Fruit fly (Drosophila melanogaster) whole organism, embryonic: ENCODE results near the gene Csk.
A peak's percentile ranks its signal among the peaks of the same experiment; 100 is the strongest.

Experiments
- ATbp ChIP-seq: fragments of 200-800 bp; sonication (Bioruptor generic); optimal IDR thresholded peaks from 2 replicates; lab custom pipeline; 2017; ENCODE audit warnings: missing biosample characterization, mild to moderate bottlenecking, missing genetic modification characterization, missing genetic modification reagents
- CG10209 ChIP-seq: fragments of 200-800 bp; sonication (Bioruptor generic); optimal IDR thresholded peaks from 3 replicates; lab custom pipeline; 2017; ENCODE audit warnings: missing biosample characterization, mild to moderate bottlenecking, missing genetic modification characterization, missing genetic modification reagents
- CG10267 ChIP-seq: fragments of 200-800 bp; sonication (Bioruptor generic); optimal IDR thresholded peaks from 2 replicates; lab custom pipeline; 2018; ENCODE audit warnings: missing biosample characterization, mild to moderate bottlenecking, missing genetic modification characterization, moderate library complexity
- CG11695 ChIP-seq: fragments of 200-800 bp; sonication (Bioruptor generic); IDR thresholded peaks from 3 replicates; pipeline ENCODE4 v1.3.6; 2022; ENCODE audit warnings: missing biosample characterization, missing genetic modification characterization
- CG11723 ChIP-seq: fragments of 200-800 bp; sonication (Bioruptor generic); optimal IDR thresholded peaks from 2 replicates; lab custom pipeline; 2017; ENCODE audit warnings: missing biosample characterization, mild to moderate bottlenecking, missing genetic modification characterization
- CG13296 ChIP-seq: fragments of 200-800 bp; sonication (Bioruptor generic); optimal IDR thresholded peaks from 3 replicates; lab custom pipeline; 2018; ENCODE audit warnings: missing biosample characterization, mild to moderate bottlenecking, missing genetic modification characterization
- CG17359 ChIP-seq: fragments of 200-800 bp; sonication (Bioruptor generic); optimal IDR thresholded peaks from 3 replicates; lab custom pipeline; 2018; ENCODE audit warnings: missing biosample characterization, mild to moderate bottlenecking, missing genetic modification characterization, moderate library complexity
- CG2678 ChIP-seq: fragments of 200-800 bp; sonication (Bioruptor generic); optimal IDR thresholded peaks from 3 replicates; lab custom pipeline; 2019; ENCODE audit warnings: missing biosample characterization, mild to moderate bottlenecking, missing genetic modification characterization, moderate library complexity
- CG7357 ChIP-seq: fragments of 200-800 bp; sonication (Bioruptor generic); IDR thresholded peaks from 3 replicates; pipeline ENCODE4 v1.3.6; 2022; ENCODE audit warnings: missing biosample characterization, missing genetic modification characterization
- CG8281 ChIP-seq: fragments of 200-800 bp; sonication (Bioruptor generic); optimal IDR thresholded peaks from 2 replicates; lab custom pipeline; 2018; ENCODE audit warnings: missing biosample characterization, mild to moderate bottlenecking, missing genetic modification characterization, moderate library complexity
- CG8290 ChIP-seq, 3 experiments: fragments of 200-800 bp; sonication (Bioruptor generic); optimal IDR thresholded peaks; 2 replicates each; lab custom pipeline; 2016 to 2019; ENCODE audit warnings: missing biosample characterization in 3 of 3, missing genetic modification characterization in 3 of 3, mild to moderate bottlenecking in 2 of 3, moderate library complexity in 1 of 3
- CHES-1-like ChIP-seq: fragments of 200-800 bp; sonication (Bioruptor generic); optimal IDR thresholded peaks from 2 replicates; lab custom pipeline; 2016; ENCODE audit warnings: missing biosample characterization, missing genetic modification characterization
- CTCF ChIP-seq: fragments of 200-800 bp; sonication (Bioruptor generic); optimal IDR thresholded peaks from 2 replicates; lab custom pipeline; 2017; ENCODE audit warnings: missing biosample characterization, mild to moderate bottlenecking, missing genetic modification characterization, moderate library complexity
- Dref ChIP-seq: fragments of 200-800 bp; sonication (Bioruptor generic); IDR thresholded peaks from 2 replicates; pipeline ENCODE4 v1.3.6; 2022; ENCODE audit warnings: missing biosample characterization, missing genetic modification characterization
- Eip74EF ChIP-seq, 2 experiments: fragments of 200-800 bp in 1 of 2; fragments of >200 bp in 1 of 2; sonication (Bioruptor generic) in 1 of 2; optimal IDR thresholded peaks; 2 replicates each; lab custom pipeline; 2017 to 2019; ENCODE audit warnings: missing biosample characterization in 2 of 2, missing genetic modification characterization in 2 of 2, mild to moderate bottlenecking in 1 of 2, moderate library complexity in 1 of 2
- Fer3 ChIP-seq: fragments of 200-800 bp; sonication (Bioruptor generic); optimal IDR thresholded peaks from 2 replicates; lab custom pipeline; 2018; ENCODE audit warnings: missing biosample characterization, mild to moderate bottlenecking, missing genetic modification characterization, moderate library complexity
- Hr78 ChIP-seq, 2 experiments: fragments of 200-800 bp in 1 of 2; fragments of >200 bp in 1 of 2; sonication (Bioruptor generic) in 1 of 2; optimal IDR thresholded peaks; 2 replicates each; lab custom pipeline; 2017 to 2019; ENCODE audit warnings: missing biosample characterization in 2 of 2, missing genetic modification characterization in 2 of 2, mild to moderate bottlenecking in 1 of 2, moderate library complexity in 1 of 2
- Hsf ChIP-seq: fragments of 200-800 bp; sonication (Bioruptor generic); optimal IDR thresholded peaks from 3 replicates; lab custom pipeline; 2016; ENCODE audit warnings: missing biosample characterization, missing genetic modification characterization
- MTF-1 ChIP-seq: fragments of 200-800 bp; sonication (Bioruptor generic); optimal IDR thresholded peaks from 2 replicates; lab custom pipeline; 2018; ENCODE audit warnings: missing biosample characterization, mild to moderate bottlenecking, missing genetic modification characterization, borderline replicate concordance
- Max ChIP-seq: fragments of 200-800 bp; sonication (Bioruptor generic); optimal IDR thresholded peaks from 2 replicates; lab custom pipeline; 2016; ENCODE audit warnings: missing biosample characterization, mild to moderate bottlenecking, missing genetic modification characterization
- Meics ChIP-seq: fragments of 200-800 bp; sonication (Bioruptor generic); optimal IDR thresholded peaks from 2 replicates; lab custom pipeline; 2017; ENCODE audit warnings: missing biosample characterization, mild to moderate bottlenecking, missing genetic modification characterization
- Mrtf ChIP-seq: fragments of 200-800 bp; sonication (Bioruptor generic); IDR thresholded peaks from 3 replicates; pipeline ENCODE4 v1.3.6; 2022; ENCODE audit warnings: missing biosample characterization, missing genetic modification characterization
- NC2α ChIP-seq: fragments of 200-800 bp; sonication (Bioruptor generic); optimal IDR thresholded peaks from 2 replicates; lab custom pipeline; 2016; ENCODE audit warnings: missing biosample characterization, missing genetic modification characterization
- Nf-YC ChIP-seq: fragments of 200-800 bp; optimal IDR thresholded peaks from 3 replicates; lab custom pipeline; 2019; ENCODE audit warnings: missing biosample characterization, mild to moderate bottlenecking, missing genetic modification characterization, moderate library complexity
- PHDP ChIP-seq: fragments of 200-800 bp; sonication (Bioruptor generic); optimal IDR thresholded peaks from 3 replicates; lab custom pipeline; 2018; ENCODE audit warnings: missing biosample characterization, mild to moderate bottlenecking, missing genetic modification characterization, moderate library complexity
- Ravus ChIP-seq: fragments of 200-800 bp; sonication (Bioruptor generic); IDR thresholded peaks from 2 replicates; pipeline ENCODE4 v1.3.6; 2022; ENCODE audit warnings: missing biosample characterization, missing genetic modification characterization
- Sox100B ChIP-seq: fragments of 200-800 bp; sonication (Bioruptor generic); optimal IDR thresholded peaks from 3 replicates; lab custom pipeline; 2018; ENCODE audit warnings: missing biosample characterization, mild to moderate bottlenecking, missing genetic modification characterization
- Stat92E ChIP-seq, 3 experiments: fragments of >200 bp in 2 of 3; fragments of 200-800 bp in 1 of 3; sonication (Bioruptor generic) in 1 of 3; optimal IDR thresholded peaks; 2 replicates each; lab custom pipeline; 2017 to 2019; ENCODE audit warnings: missing biosample characterization in 3 of 3, missing genetic modification characterization in 3 of 3, mild to moderate bottlenecking in 1 of 3, moderate library complexity in 1 of 3
- Taf1 ChIP-seq: fragments of 200-800 bp; sonication (Bioruptor generic); IDR thresholded peaks from 2 replicates; pipeline ENCODE4 v1.3.6; 2022; ENCODE audit warnings: missing biosample characterization, missing genetic modification characterization
- abd-A ChIP-seq: fragments of 200-800 bp; sonication (Bioruptor generic); optimal IDR thresholded peaks from 3 replicates; lab custom pipeline; 2019; ENCODE audit warnings: missing biosample characterization, mild to moderate bottlenecking, missing genetic modification characterization, moderate library complexity
- bsh ChIP-seq, 2 experiments: fragments of 200-800 bp; sonication (Bioruptor generic); optimal IDR thresholded peaks; 2 replicates each; lab custom pipeline; 2017 to 2018; ENCODE audit warnings: mild to moderate bottlenecking in 2 of 2, missing biosample characterization in 2 of 2, missing genetic modification characterization in 2 of 2, moderate library complexity in 1 of 2
- chn ChIP-seq: fragments of 200-800 bp; sonication (Bioruptor generic); optimal IDR thresholded peaks from 2 replicates; lab custom pipeline; 2016; ENCODE audit warnings: missing biosample characterization, missing genetic modification characterization
- crol ChIP-seq: fragments of 200-800 bp; sonication (Bioruptor generic); IDR thresholded peaks from 2 replicates; pipeline ENCODE4 v1.3.6; 2022; ENCODE audit warnings: missing biosample characterization, missing genetic modification characterization
- crp ChIP-seq, 2 experiments: fragments of 200-800 bp; sonication (Bioruptor generic); optimal IDR thresholded peaks; 2 replicates in 1 of 2; 3 replicates in 1 of 2; lab custom pipeline; 2017; ENCODE audit warnings: missing biosample characterization in 2 of 2, missing genetic modification characterization in 2 of 2, mild to moderate bottlenecking in 1 of 2, moderate library complexity in 1 of 2
- dm ChIP-seq: fragments of 200-800 bp; sonication (Bioruptor generic); optimal IDR thresholded peaks from 3 replicates; lab custom pipeline; 2016; ENCODE audit warnings: missing biosample characterization, missing genetic modification characterization
- dmrt11E ChIP-seq: fragments of 200-800 bp; sonication (Bioruptor generic); optimal IDR thresholded peaks from 3 replicates; lab custom pipeline; 2018; ENCODE audit warnings: missing biosample characterization, mild to moderate bottlenecking, missing genetic modification characterization, moderate library complexity
- dpn ChIP-seq, 2 experiments: fragments of 200-800 bp; sonication (Bioruptor generic); optimal IDR thresholded peaks; 3 replicates each; lab custom pipeline; 2016; ENCODE audit warnings: missing biosample characterization in 2 of 2, missing genetic modification characterization in 2 of 2
- ewg ChIP-seq: fragments of 200-800 bp; sonication (Bioruptor generic); optimal IDR thresholded peaks from 3 replicates; lab custom pipeline; 2017; ENCODE audit warnings: mild to moderate bottlenecking, missing biosample characterization, missing genetic modification reagents, missing genetic modification characterization
- fd3F ChIP-seq: fragments of 200-800 bp; sonication (Bioruptor generic); optimal IDR thresholded peaks from 2 replicates; lab custom pipeline; 2018; ENCODE audit warnings: missing biosample characterization, mild to moderate bottlenecking, missing genetic modification characterization, moderate library complexity
- ftz-f1 ChIP-seq: fragments of 200-800 bp; sonication (Bioruptor generic); optimal IDR thresholded peaks from 2 replicates; lab custom pipeline; 2016; ENCODE audit warnings: missing biosample characterization, missing genetic modification characterization
- gcm ChIP-seq: fragments of 200-800 bp; sonication (Bioruptor generic); optimal IDR thresholded peaks from 2 replicates; lab custom pipeline; 2019; ENCODE audit warnings: missing biosample characterization, mild to moderate bottlenecking, missing genetic modification characterization, moderate library complexity
- ind ChIP-seq: fragments of 200-800 bp; sonication (Bioruptor generic); optimal IDR thresholded peaks from 3 replicates; lab custom pipeline; 2016; ENCODE audit warnings: missing biosample characterization, missing genetic modification characterization
- kah ChIP-seq: fragments of 200-800 bp; sonication (Bioruptor generic); optimal IDR thresholded peaks from 2 replicates; lab custom pipeline; 2018; ENCODE audit warnings: missing biosample characterization, mild to moderate bottlenecking, missing genetic modification characterization
- lilli ChIP-seq: fragments of 200-800 bp; sonication (Bioruptor generic); optimal IDR thresholded peaks from 3 replicates; lab custom pipeline; 2016; ENCODE audit warnings: missing biosample characterization, missing genetic modification characterization
- odd ChIP-seq: fragments of 200-800 bp; sonication (Bioruptor generic); optimal IDR thresholded peaks from 2 replicates; lab custom pipeline; 2017; ENCODE audit warnings: missing biosample characterization, mild to moderate bottlenecking, missing genetic modification characterization
- row ChIP-seq: fragments of 200-800 bp; sonication (Bioruptor generic); IDR thresholded peaks from 3 replicates; pipeline ENCODE4 v1.3.6; 2022; ENCODE audit warnings: missing biosample characterization, missing genetic modification characterization
- so ChIP-seq: fragments of 200-800 bp; sonication (Bioruptor generic); IDR thresholded peaks from 3 replicates; pipeline ENCODE4 v1.3.6; 2022; ENCODE audit warnings: missing biosample characterization, missing genetic modification characterization
- toy ChIP-seq: fragments of 200-800 bp; sonication (Bioruptor generic); IDR thresholded peaks from 2 replicates; pipeline ENCODE4 v1.3.6; 2022; ENCODE audit warnings: missing biosample characterization, missing genetic modification characterization
- trem ChIP-seq: fragments of 200-800 bp; optimal IDR thresholded peaks from 3 replicates; lab custom pipeline; 2019; ENCODE audit warnings: missing biosample characterization, mild to moderate bottlenecking, missing genetic modification characterization, moderate library complexity

The Csk gene

DNA sequence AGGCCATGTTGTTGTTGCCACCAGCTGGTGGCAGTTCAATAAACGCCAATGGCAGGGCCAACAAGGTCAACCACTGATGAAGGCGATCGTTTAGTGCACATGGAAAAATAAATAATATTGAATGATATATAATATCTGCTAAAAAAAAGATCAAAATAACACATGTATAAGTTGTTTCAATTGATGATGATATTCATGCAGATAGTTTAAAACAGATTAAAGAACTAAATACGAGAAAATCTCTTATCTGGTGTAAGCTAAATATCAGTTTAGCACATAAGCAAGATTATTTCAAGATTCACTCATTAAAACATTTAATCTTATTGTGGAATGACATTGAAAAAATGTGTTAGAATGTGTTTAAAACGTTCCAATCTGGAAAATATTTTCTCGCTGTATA lies 12.9 kb upstream of the Csk start (continued):
- TF ChIP-seq row (GFP tag; lab: Robert Waterston, UW): peak; percentile 61
- TF ChIP-seq Dref: no peak
- TF ChIP-seq CG2678 (tag; lab: Kevin White, UChicago): peak; percentile 77
- peak; percentile 38; the same call in 1 of the 3 replicates for TF ChIP-seq CG7357 (GFP tag; lab: Robert Waterston, UW)
- peak; percentile 37 for TF ChIP-seq Nf-YC (tag; lab: Kevin White, UChicago)
- peak; percentile 29 for TF ChIP-seq ATbp (GFP tag; lab: Kevin White, UChicago)
- peak in 1 of 2 experiments; percentile 65 for TF ChIP-seq Eip74EF (GFP tag; optimal IDR thresholded peaks at IDR 0.05; lab: Kevin White, UChicago)
- TF ChIP-seq Stat92E (GFP tag; optimal IDR thresholded peaks at IDR 0.05; lab: Kevin White, UChicago): no peak
- no peak for TF ChIP-seq NC2α (GFP tag; lab: Kevin White, UChicago)
- TF ChIP-seq toy (GFP tag; lab: Robert Waterston, UW): no peak
- TF ChIP-seq CG10267 (tag; lab: Kevin White, UChicago): peak; percentile 34
- TF ChIP-seq kah (GFP tag; lab: Kevin White, UChicago): peak; percentile 8
- TF ChIP-seq crp (GFP tag; optimal IDR thresholded peaks at IDR 0.05; lab: Kevin White, UChicago): no peak
- TF ChIP-seq bsh (GFP tag; optimal IDR thresholded peaks at IDR 0.05; lab: Kevin White, UChicago): peak in 1 of 2 experiments; percentile 31
- TF ChIP-seq ewg (GFP tag; lab: Kevin White, UChicago): peak; percentile 6
- TF ChIP-seq dpn (GFP tag; optimal IDR thresholded peaks at IDR 0.05; lab: Kevin White, UChicago): no peak
- TF ChIP-seq dm (GFP tag; lab: Kevin White, UChicago): no peak
- peak; percentile 76 for TF ChIP-seq Sox100B (GFP tag; lab: Kevin White, UChicago)
- no peak for TF ChIP-seq CTCF (GFP tag; lab: Kevin White, UChicago)
- TF ChIP-seq Hr78 (GFP tag; optimal IDR thresholded peaks at IDR 0.05; lab: Kevin White, UChicago): peak in 1 of 2 experiments; percentile 64
- peak; percentile 3 for TF ChIP-seq CG8281 (tag; lab: Kevin White, UChicago)
- TF ChIP-seq Fer3: peak; percentile 29
- peak; percentile 32 for TF ChIP-seq fd3F
- TF ChIP-seq gcm (GFP tag; lab: Kevin White, UChicago): peak; percentile 27
- no peak for TF ChIP-seq Taf1 (GFP tag; lab: Robert Waterston, UW)
- TF ChIP-seq so (GFP tag; lab: Robert Waterston, UW): no peak
- peak; percentile 32 for TF ChIP-seq PHDP
- no peak for TF ChIP-seq Max
- TF ChIP-seq CG11723: peak; percentile 14
- TF ChIP-seq Ravus (GFP tag; lab: Robert Waterston, UW): no peak
- TF ChIP-seq Mrtf (GFP tag; lab: Robert Waterston, UW): 0 out of 3 replicates have a peak, but pooled peaks have one; percentile 22
- TF ChIP-seq odd: peak; percentile 48
- no peak for TF ChIP-seq trem (tag; lab: Kevin White, UChicago)
- no peak for TF ChIP-seq chn (GFP tag; lab: Kevin White, UChicago)
- TF ChIP-seq CHES-1-like (GFP tag; lab: Kevin White, UChicago): no peak
- TF ChIP-seq CG8290 (GFP tag; optimal IDR thresholded peaks at IDR 0.05; lab: Kevin White, UChicago): no peak
- TF ChIP-seq CG8290 (tag; optimal IDR thresholded peaks at IDR 0.05; lab: Kevin White, UChicago): peak in 1 of 2 experiments; percentile 9
- TF ChIP-seq ftz-f1 (GFP tag; lab: Kevin White, UChicago): peak; percentile 63
- TF ChIP-seq Hsf: peak; percentile 20
- peak; percentile 1 for TF ChIP-seq abd-A (tag; lab: Kevin White, UChicago)
- TF ChIP-seq crol: no peak
- TF ChIP-seq ind (GFP tag; lab: Kevin White, UChicago): peak; percentile 34
- no peak for TF ChIP-seq dmrt11E (tag; lab: Kevin White, UChicago)
- peak; percentile 48 for TF ChIP-seq Meics
- TF ChIP-seq CG13296: peak; percentile 51
- TF ChIP-seq CG10209: peak; percentile 49
- peak; percentile 62 for TF ChIP-seq CG17359
- no peak for TF ChIP-seq lilli (GFP tag; lab: Kevin White, UChicago)
- 0 out of 3 replicates have a peak, but pooled peaks have one; percentile 11 for TF ChIP-seq CG11695 (GFP tag; lab: Robert Waterston, UW)
- TF ChIP-seq MTF-1: no peak
